Worm (Caenorhabditis elegans) whole organism, L1 larva: ENCODE measurements around the gene K05F1.13.
A peak's percentile ranks its signal among the peaks of the same experiment; 100 is the strongest.
"Not testable (repeated sequence)": the region's sequence is repeated elsewhere in the genome, so short reads cannot be mapped to it uniquely, and the experiment has no call there.

Experiments used
- C04F5.9 ChIP-seq: sonication (generic microtip); optimal IDR thresholded peaks from 2 replicates; lab custom pipeline; 2016; ENCODE audit warnings: missing genetic modification characterization, missing compliant biosample characterization
- Y116A8C.19 ChIP-seq: sonication (generic microtip); optimal IDR thresholded peaks from 2 replicates; lab custom pipeline; 2016; ENCODE audit warnings: missing compliant biosample characterization, missing genetic modification characterization, borderline replicate concordance
- aha-1 ChIP-seq: fragments of 150-350 bp; optimal IDR thresholded peaks from 2 replicates; lab custom pipeline; 2014; ENCODE audit warnings: missing biosample characterization, missing genetic modification characterization
- ceh-63 ChIP-seq: fragments of 200-800 bp; sonication (Bioruptor generic); optimal IDR thresholded peaks from 2 replicates; lab custom pipeline; 2018; ENCODE audit warnings: mild to moderate bottlenecking, missing genetic modification characterization, missing compliant biosample characterization
- ceh-8 ChIP-seq: fragments of 200-800 bp; sonication (Bioruptor generic); optimal IDR thresholded peaks from 2 replicates; lab custom pipeline; 2018; ENCODE audit warnings: mild to moderate bottlenecking, missing genetic modification characterization, moderate library complexity, missing compliant biosample characterization
- efl-1 ChIP-seq, 4 experiments: fragments of 150-350 bp; optimal IDR thresholded peaks in 3 of 4; peaks in 1 of 4; 1 replicate in 1 of 4; 2 replicates in 3 of 4; lab custom pipeline; 2014; ENCODE audit warnings: missing biosample characterization in 2 of 4, missing genetic modification characterization in 2 of 4, missing genetic modification reagents in 2 of 4
- egl-13 ChIP-seq: sonication (generic microtip); optimal IDR thresholded peaks from 2 replicates; lab custom pipeline; 2016; ENCODE audit warnings: missing genotype, missing genetic modification reagents, missing genetic modification characterization, missing compliant biosample characterization
- elt-2 ChIP-seq: sonication (generic microtip); optimal IDR thresholded peaks from 2 replicates; lab custom pipeline; 2016; ENCODE audit warnings: missing genetic modification characterization, mild to moderate bottlenecking, inconsistent platforms, missing compliant biosample characterization, missing genetic modification reagents
- ets-5 ChIP-seq: fragments of 200-800 bp; sonication (Bioruptor generic); IDR thresholded peaks from 2 replicates; pipeline ENCODE4 v1.3.6; 2022; ENCODE audit warnings: missing genetic modification characterization, missing compliant biosample characterization
- fkh-8 ChIP-seq: sonication (generic microtip); optimal IDR thresholded peaks from 2 replicates; lab custom pipeline; 2016; ENCODE audit warnings: mild to moderate bottlenecking, missing genetic modification characterization, missing compliant biosample characterization
- grh-1 ChIP-seq: fragments of 200-800 bp; sonication (Bioruptor generic); IDR thresholded peaks from 2 replicates; pipeline ENCODE4 v1.3.6; 2022; ENCODE audit warnings: missing genetic modification reagents, missing genetic modification characterization, missing compliant biosample characterization
- hpl-2 ChIP-seq: fragments of 150-350 bp; optimal IDR thresholded peaks from 2 replicates; lab custom pipeline; 2014; ENCODE audit warnings: missing biosample characterization, missing genetic modification reagents, missing genetic modification characterization
- isw-1 ChIP-seq: fragments of 200-800 bp; sonication (Bioruptor generic); IDR thresholded peaks from 2 replicates; pipeline ENCODE4 v1.3.6; 2022; ENCODE audit warnings: missing genetic modification characterization, missing compliant biosample characterization
- lin-13 ChIP-seq: fragments of 150-350 bp; optimal IDR thresholded peaks from 2 replicates; lab custom pipeline; 2014; ENCODE audit warnings: missing biosample characterization, missing genetic modification reagents, missing genetic modification characterization
- lin-14 ChIP-seq: fragments of 200-800 bp; sonication (Bioruptor generic); optimal IDR thresholded peaks from 2 replicates; lab custom pipeline; 2018; ENCODE audit warnings: mild to moderate bottlenecking, missing genetic modification characterization, moderate library complexity, missing compliant biosample characterization
- lin-15B ChIP-seq: fragments of 150-350 bp; sonication (generic microtip); optimal IDR thresholded peaks from 3 replicates; lab custom pipeline; 2014; ENCODE audit warnings: missing biosample characterization, missing genetic modification characterization
- lin-35 ChIP-seq, 2 experiments: fragments of 150-350 bp; optimal IDR thresholded peaks; 2 replicates each; lab custom pipeline; 2014; ENCODE audit warnings: missing biosample characterization in 2 of 2, missing genetic modification characterization in 2 of 2, missing genetic modification reagents in 2 of 2
- lsy-2 ChIP-seq, 2 experiments: fragments of 150-350 bp; optimal IDR thresholded peaks; 2 replicates each; lab custom pipeline; 2014; ENCODE audit warnings: missing biosample characterization in 2 of 2, missing genetic modification characterization in 2 of 2
- mab-9 ChIP-seq: fragments of 200-800 bp; sonication (Bioruptor generic); IDR thresholded peaks from 2 replicates; pipeline ENCODE4 v1.3.6; 2022; ENCODE audit warnings: missing genetic modification reagents, missing genetic modification characterization, missing compliant biosample characterization
- nhr-11 ChIP-seq: fragments of 150-350 bp; optimal IDR thresholded peaks from 2 replicates; lab custom pipeline; 2014; ENCODE audit warnings: missing biosample characterization, missing genetic modification characterization
- nhr-20 ChIP-seq: sonication (generic microtip); optimal IDR thresholded peaks from 2 replicates; lab custom pipeline; 2016; ENCODE audit warnings: mild to moderate bottlenecking, missing genetic modification characterization, missing compliant biosample characterization
- nhr-47 ChIP-seq: sonication (generic microtip); optimal IDR thresholded peaks from 2 replicates; lab custom pipeline; 2016; ENCODE audit warnings: mild to moderate bottlenecking, missing genetic modification characterization, moderate library complexity, missing compliant biosample characterization
- nhr-77 ChIP-seq: fragments of 150-350 bp; optimal IDR thresholded peaks from 2 replicates; lab custom pipeline; 2014; ENCODE audit warnings: missing biosample characterization, missing genetic modification characterization
- nhr-90 ChIP-seq: sonication (generic microtip); optimal IDR thresholded peaks from 2 replicates; lab custom pipeline; 2016; ENCODE audit warnings: mild to moderate bottlenecking, missing genetic modification characterization, missing compliant biosample characterization; ENCODE audit not compliant: poor library complexity
- pag-3 ChIP-seq: sonication (generic microtip); optimal IDR thresholded peaks from 2 replicates; lab custom pipeline; 2017; ENCODE audit warnings: missing genetic modification characterization, mild to moderate bottlenecking, missing compliant biosample characterization, antibody characterized with exemption, borderline replicate concordance; ENCODE audit not compliant: insufficient read depth
- pqm-1 ChIP-seq: sonication (generic microtip); optimal IDR thresholded peaks from 3 replicates; lab custom pipeline; 2017; ENCODE audit warnings: missing biosample characterization, missing genetic modification characterization
- snu-23 ChIP-seq: sonication (generic microtip); optimal IDR thresholded peaks from 2 replicates; lab custom pipeline; 2016; ENCODE audit warnings: missing genetic modification characterization, missing compliant biosample characterization
- sox-4 ChIP-seq: sonication (generic microtip); optimal IDR thresholded peaks from 2 replicates; lab custom pipeline; 2016; ENCODE audit warnings: missing genetic modification characterization, missing compliant biosample characterization
- sup-37 ChIP-seq: fragments of 200-800 bp; sonication (Bioruptor generic); optimal IDR thresholded peaks from 2 replicates; lab custom pipeline; 2018; ENCODE audit warnings: mild to moderate bottlenecking, missing genetic modification characterization, missing compliant biosample characterization
- tlp-1 ChIP-seq: fragments of 150-350 bp; optimal IDR thresholded peaks from 2 replicates; lab custom pipeline; 2014; ENCODE audit warnings: missing biosample characterization, missing genetic modification characterization
- unc-130 ChIP-seq: fragments of 150-350 bp; optimal IDR thresholded peaks from 2 replicates; lab custom pipeline; 2017; ENCODE audit warnings: missing biosample characterization, missing genetic modification characterization, inconsistent platforms
- unc-62 ChIP-seq: fragments of 150-350 bp; optimal IDR thresholded peaks from 2 replicates; lab custom pipeline; 2014; ENCODE audit warnings: missing biosample characterization, missing genetic modification reagents, missing genetic modification characterization
- xbp-1 ChIP-seq: sonication (generic microtip); optimal IDR thresholded peaks from 2 replicates; lab custom pipeline; 2016; ENCODE audit warnings: missing genetic modification characterization, missing compliant biosample characterization
- zip-4 ChIP-seq: fragments of 200-800 bp; sonication (Bioruptor generic); optimal IDR thresholded peaks from 2 replicates; lab custom pipeline; 2018; ENCODE audit warnings: mild to moderate bottlenecking, missing genetic modification characterization, moderate library complexity, missing compliant biosample characterization
- ztf-11 ChIP-seq, 2 experiments: sonication (generic microtip); optimal IDR thresholded peaks; 2 replicates each; lab custom pipeline; 2016 to 2017; ENCODE audit warnings: missing genetic modification characterization in 2 of 2, missing biosample characterization in 1 of 2, missing compliant biosample characterization in 1 of 2

The K05F1.13 gene

ce11 chrII:5749733-5750238 lies 39.1 kb upstream of the K05F1.13 start, which contains the start of gene ifb-2:
Gene ifb-2 (plus strand): TSS chrII:5750188.
- peak in 1 of 2 experiments; percentile 15 for TF ChIP-seq lin-35 (GFP tag; optimal IDR thresholded peaks at IDR 0.05; lab: Kevin White, UChicago)
- no peak for TF ChIP-seq xbp-1
- TF ChIP-seq nhr-11 = no peak
- no peak for TF ChIP-seq nhr-77 (tag; lab: Kevin White, UChicago)
- peak; percentile 90 for TF ChIP-seq elt-2 (tag; lab: Kevin White, UChicago)
- TF ChIP-seq, all 84 proteins: peak for 2

- TF ChIP-seq efl-1 (optimal IDR thresholded peaks at IDR 0.05; lab: Kevin White, UChicago) = no peak
- TF ChIP-seq efl-1 (GFP tag; optimal IDR thresholded peaks at IDR 0.05 in 1 of 2; lab: Kevin White, UChicago) = peak in 1 of 2 experiments; percentile 79
- peak; percentile 13 for TF ChIP-seq lin-14 (GFP tag; lab: Kevin White, UChicago)
- no peak for TF ChIP-seq ceh-63 (GFP tag; lab: Kevin White, UChicago)
- peak in 1 of 2 experiments; percentile 33 for TF ChIP-seq lin-35 (GFP tag; optimal IDR thresholded peaks at IDR 0.05; lab: Kevin White, UChicago)
- no peak for TF ChIP-seq fkh-8 (tag; lab: Kevin White, UChicago)
- peak; percentile 35 for TF ChIP-seq pqm-1 (tag; lab: Kevin White, UChicago)
- peak; percentile 90 for TF ChIP-seq elt-2 (tag; lab: Kevin White, UChicago)
- TF ChIP-seq, all 84 proteins: peak for 5
These were observed 37.6 kb upstream of the K05F1.13 start for ce11 chrII:5751353-5751752.

DNA sequence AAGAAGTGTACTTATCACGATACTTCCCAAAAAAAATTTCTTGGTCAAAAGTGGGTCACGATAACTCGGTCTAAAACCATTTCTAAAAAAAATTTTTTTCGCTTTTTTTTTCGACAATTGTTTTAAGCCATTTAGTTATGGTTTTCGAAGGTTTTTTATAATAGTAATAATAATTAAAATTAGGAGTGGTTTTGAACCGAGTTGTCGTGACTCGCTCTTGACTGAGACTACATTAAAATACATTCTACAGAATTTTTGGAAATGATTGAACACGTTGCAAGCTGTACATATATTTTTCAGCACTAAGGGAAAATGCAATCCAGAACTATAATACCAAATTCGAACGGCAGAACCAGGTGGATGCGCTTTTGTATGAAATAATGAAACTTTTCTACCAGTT lies 34.7 kb upstream of the K05F1.13 start, which contains the start of gene F10C1.8:
Gene F10C1.8, plus strand, starts transcription at position 301 of the 400 bp plus-strand sequence.
- TF ChIP-seq nhr-47 = no peak
- no peak for TF ChIP-seq snu-23 (GFP tag; lab: Kevin White, UChicago)
- TF ChIP-seq unc-130 (tag; lab: Kevin White, UChicago) = no peak
- TF ChIP-seq nhr-90 = no peak
- no peak for TF ChIP-seq unc-62
- TF ChIP-seq mab-9 (GFP tag; lab: Robert Waterston, UW) = no peak
- TF ChIP-seq lin-35 (GFP tag; optimal IDR thresholded peaks at IDR 0.05; lab: Kevin White, UChicago) = no peak
- no peak for TF ChIP-seq aha-1 (tag; lab: Kevin White, UChicago)
- TF ChIP-seq pag-3 (tag; lab: Kevin White, UChicago) = no peak
- TF ChIP-seq ceh-8 (GFP tag; lab: Kevin White, UChicago) = no peak
- no peak for TF ChIP-seq zip-4 (GFP tag; lab: Kevin White, UChicago)
- TF ChIP-seq sox-4 (tag; lab: Kevin White, UChicago) = no peak
- no peak for TF ChIP-seq ztf-11 (tag; optimal IDR thresholded peaks at IDR 0.05; lab: Kevin White, UChicago)
- no peak for TF ChIP-seq ets-5 (GFP tag; lab: Robert Waterston, UW)
- TF ChIP-seq sup-37 (GFP tag; lab: Kevin White, UChicago) = no peak
- no peak for TF ChIP-seq tlp-1 (tag; lab: Kevin White, UChicago)
- no peak for TF ChIP-seq C04F5.9

ce11 chrII:5757656-5758055 lies 31.3 kb upstream of the K05F1.13 start, which contains the start of the genes F10C1.3 and F10C1.23:
Gene F10C1.3 (minus strand): TSS chrII:5757756.
Gene F10C1.23 (plus strand): TSS chrII:5758040.
- TF ChIP-seq nhr-20 (tag; lab: Kevin White, UChicago); ztf-11 (tag; optimal IDR thresholded peaks at IDR 0.05; lab: Kevin White, UChicago); grh-1 (GFP tag; lab: Robert Waterston, UW): not testable (repeated sequence)

ce11 chrII:5765318-5765717 lies 23.6 kb upstream of the K05F1.13 start, which contains the start of gene ifb-1:
Gene ifb-1 (plus strand): TSS chrII:5765618.
- TF ChIP-seq unc-62 (no peak), lin-15B (tag; lab: Kevin White, UChicago) (no peak), lsy-2 (tag; optimal IDR thresholded peaks at IDR 0.05; lab: Kevin White, UChicago) (no peak), ets-5 (GFP tag; lab: Robert Waterston, UW) (no peak), isw-1 (GFP tag; lab: Robert Waterston, UW) (no peak), egl-13 (no peak), Y116A8C.19 (no peak), hpl-2 (GFP tag; lab: Kevin White, UChicago) (no peak), lin-35 (GFP tag; optimal IDR thresholded peaks at IDR 0.05; lab: Kevin White, UChicago) (no peak), lin-13 (GFP tag; lab: Kevin White, UChicago) (no peak)
